Worm (Caenorhabditis elegans): ENCODE results near the gene gst-24.

The gst-24 gene

ce11 chrII:13630690-13631089 lies 19.5 kb upstream of the gst-24 start, which contains the start of the genes gst-17 and gst-18:
Gene gst-17, minus strand, starts transcription at chrII:13630790.
Gene gst-18, minus strand, starts transcription at chrII:13630887.
- TF ChIP-seq lin-11 (tag; optimal IDR thresholded peaks at IDR 0.05) (no peak), ama-1 (optimal IDR thresholded peaks at IDR 0.05) (no peak), ceh-45 (GFP tag; IDR thresholded peaks at IDR 0.05) (no peak), fkh-6 (tag; optimal IDR thresholded peaks at IDR 0.05) (no peak), pros-1 (tag; optimal IDR thresholded peaks at IDR 0.05) (no peak), dve-1 (tag; optimal IDR thresholded peaks at IDR 0.05) (no peak), ref-2 (tag; optimal IDR thresholded peaks at IDR 0.05) (no peak), dmd-4 (tag; optimal IDR thresholded peaks at IDR 0.05; ENCODE audit: borderline replicate concordance) (no peak), sox-4 (tag; optimal IDR thresholded peaks at IDR 0.05) (no peak)

ce11 chrII:13627001-13627400 lies 15.8 kb upstream of the gst-24 start, which contains the start of gene gst-19:
Gene gst-19, minus strand, starts transcription at chrII:13627145.
- TF ChIP-seq K09A11.1 (tag; optimal IDR thresholded peaks at IDR 0.05; ENCODE audit: insufficient read depth) (no peak), unc-3 (GFP tag; conservative IDR thresholded peaks at IDR 0.05) (no peak), unc-3 (tag; optimal IDR thresholded peaks at IDR 0.05) (no peak), ztf-16 (tag; optimal IDR thresholded peaks at IDR 0.05) (no peak), F13H6.1 (tag; optimal IDR thresholded peaks at IDR 0.05) (no peak), pqm-1 (tag; optimal IDR thresholded peaks at IDR 0.05) (no peak), sox-4 (tag; optimal IDR thresholded peaks at IDR 0.05) (no peak), npax-4 (tag; optimal IDR thresholded peaks at IDR 0.05) (no peak), odd-2 (tag; optimal IDR thresholded peaks at IDR 0.05) (no peak), ceh-2 (tag; optimal IDR thresholded peaks at IDR 0.05) (no peak), che-1 (tag; optimal IDR thresholded peaks at IDR 0.05) (no peak), fkh-6 (tag; optimal IDR thresholded peaks at IDR 0.05) (no peak), tbx-2 (tag; optimal IDR thresholded peaks at IDR 0.05) (no peak), sdc-2 (tag; optimal IDR thresholded peaks at IDR 0.05) (no peak), pha-4 (tag; optimal IDR thresholded peaks at IDR 0.05) (no peak), hlh-6 (tag; optimal IDR thresholded peaks at IDR 0.05) (no peak)

ce11 chrII:13624330-13624729 lies 13.2 kb upstream of the gst-24 start, which contains the start of gene gst-16:
Gene gst-16, minus strand, starts transcription at chrII:13624440.
- no peak for TF ChIP-seq ama-1 (optimal IDR thresholded peaks at IDR 0.05)
- no peak for TF ChIP-seq pax-1 (tag; optimal IDR thresholded peaks at IDR 0.05)
- TF ChIP-seq lim-6 (tag; optimal IDR thresholded peaks at IDR 0.05) = no peak
- no peak for TF ChIP-seq ceh-9 (tag; optimal IDR thresholded peaks at IDR 0.05)
- TF ChIP-seq pha-4 (tag; optimal IDR thresholded peaks at IDR 0.05) = no peak
- TF ChIP-seq unc-86 (tag; optimal IDR thresholded peaks at IDR 0.05) = no peak
- TF ChIP-seq unc-3 (GFP tag; conservative IDR thresholded peaks at IDR 0.05) = no peak
- no peak for TF ChIP-seq unc-3 (tag; optimal IDR thresholded peaks at IDR 0.05)
- TF ChIP-seq ceh-19 (GFP tag; optimal IDR thresholded peaks at IDR 0.05) = no peak
- no peak for TF ChIP-seq nhr-232 (tag; optimal IDR thresholded peaks at IDR 0.05)
- no peak for TF ChIP-seq K02D7.2 (tag; optimal IDR thresholded peaks at IDR 0.05)
- TF ChIP-seq zip-5 (tag; optimal IDR thresholded peaks at IDR 0.05) = no peak
- TF ChIP-seq ttx-3 (tag; optimal IDR thresholded peaks at IDR 0.05) = no peak

ce11 chrII:13617808-13618207 lies 6.6 kb upstream of the gst-24 start, which contains the start of gene gst-12:
Gene gst-12, minus strand, starts transcription at chrII:13618061.
- TF ChIP-seq Y22D7AL.16 (tag; optimal IDR thresholded peaks at IDR 0.05) = no peak
- TF ChIP-seq T23F11.4 (GFP tag; optimal IDR thresholded peaks at IDR 0.05) = no peak
- no peak for TF ChIP-seq dve-1 (tag; optimal IDR thresholded peaks at IDR 0.05)

ce11 chrII:13616000-13616399 lies 4.8 kb upstream of the gst-24 start, which contains the start of gene gst-14:
Gene gst-14, minus strand, starts transcription at chrII:13616100.
- TF ChIP-seq rnt-1 (tag; optimal IDR thresholded peaks at IDR 0.05) = no peak
- no peak for TF ChIP-seq ceh-9 (tag; optimal IDR thresholded peaks at IDR 0.05)
- TF ChIP-seq T23F11.4 (GFP tag; optimal IDR thresholded peaks at IDR 0.05) = no peak
